Fruit fly (Drosophila melanogaster) whole organism, embryonic: ENCODE measurements around the gene CG2076.

Experiments
- CG11560 ChIP-seq: fragments of 200-800 bp; sonication (Bioruptor generic); IDR thresholded peaks from 3 replicates; pipeline ENCODE4 v1.3.6; 2022; ENCODE audit warnings: missing biosample characterization, missing genetic modification characterization
- CG17328 ChIP-seq: fragments of 200-800 bp; sonication (Bioruptor generic); IDR thresholded peaks from 2 replicates; pipeline ENCODE4 v1.3.6; 2022; ENCODE audit warnings: missing biosample characterization, missing genetic modification characterization
- CG30020 ChIP-seq: fragments of 200-800 bp; optimal IDR thresholded peaks from 2 replicates; lab custom pipeline; 2019; ENCODE audit warnings: missing biosample characterization, mild to moderate bottlenecking, missing genetic modification characterization, moderate library complexity
- CG8281 ChIP-seq: fragments of 200-800 bp; sonication (Bioruptor generic); optimal IDR thresholded peaks from 2 replicates; lab custom pipeline; 2018; ENCODE audit warnings: missing biosample characterization, mild to moderate bottlenecking, missing genetic modification characterization, moderate library complexity
- Gsc ChIP-seq: fragments of 200-800 bp; sonication (Bioruptor generic); IDR thresholded peaks from 2 replicates; pipeline ENCODE4 v1.3.6; 2022; ENCODE audit warnings: missing biosample characterization, missing genetic modification characterization
- HLH4C ChIP-seq: fragments of 200-800 bp; sonication (Bioruptor generic); IDR thresholded peaks from 3 replicates; pipeline ENCODE4 v1.3.6; 2022; ENCODE audit warnings: missing biosample characterization, missing genetic modification characterization; ENCODE audit not compliant: partially characterized antibody
- esg ChIP-seq: fragments of 200-800 bp; sonication (Bioruptor generic); conservative IDR thresholded peaks from 2 replicates; pipeline ENCODE4 v1.3.6; 2022; ENCODE audit warnings: missing biosample characterization, missing genetic modification characterization
- sima ChIP-seq: fragments of 200-800 bp; sonication (Bioruptor generic); optimal IDR thresholded peaks from 2 replicates; lab custom pipeline; 2016; ENCODE audit warnings: missing biosample characterization, missing genetic modification characterization

dm6 chrX:11088778-11089340, 1.2 kb upstream of the CG2076 start, which contains the start of gene Vago:
- TF ChIP-seq esg (GFP tag; lab: Robert Waterston, UW) (no peak), CG30020 (tag; lab: Kevin White, UChicago) (no peak), CG17328 (GFP tag; lab: Robert Waterston, UW) (no peak), HLH4C (GFP tag; lab: Robert Waterston, UW) (no peak), CG11560 (no peak), Gsc (GFP tag; lab: Robert Waterston, UW) (no peak), sima (no peak), CG8281 (tag; lab: Kevin White, UChicago) (no peak)
